Fruit fly (Drosophila melanogaster) whole organism, wandering third instar larva: Measurements from ENCODE around the gene CG12057.

Experiments used
- CG32264 ChIP-seq: fragments of 200-800 bp; sonication (Bioruptor generic); optimal IDR thresholded peaks from 2 replicates; lab custom pipeline; 2016; ENCODE audit warnings: missing biosample characterization, missing genetic modification characterization
- CG9705 ChIP-seq: fragments of 200-800 bp; sonication (Bioruptor generic); optimal IDR thresholded peaks from 2 replicates; lab custom pipeline; 2018; ENCODE audit warnings: missing biosample characterization, mild to moderate bottlenecking, missing genetic modification characterization
- Dfd ChIP-seq: fragments of >200 bp; optimal IDR thresholded peaks from 2 replicates; lab custom pipeline; 2017; ENCODE audit warnings: missing biosample characterization, missing genetic modification characterization
- Dif ChIP-seq: fragments of 200-275, 200-300 bp; sonication (Bioruptor generic); optimal IDR thresholded peaks from 2 replicates; lab custom pipeline; 2018; ENCODE audit warnings: missing biosample characterization, missing genetic modification characterization; ENCODE audit not compliant: partially characterized antibody
- Hnf4 ChIP-seq: fragments of 200-800 bp; sonication (Bioruptor generic); optimal IDR thresholded peaks from 2 replicates; lab custom pipeline; 2016; ENCODE audit warnings: missing biosample characterization, mild to moderate bottlenecking, missing genetic modification characterization
- Hr78 ChIP-seq: fragments of >200 bp; optimal IDR thresholded peaks from 2 replicates; lab custom pipeline; 2017; ENCODE audit warnings: missing biosample characterization, missing genetic modification characterization
- Hr83 ChIP-seq: fragments of 200-300 bp; sonication (Bioruptor generic); optimal IDR thresholded peaks from 2 replicates; lab custom pipeline; 2016; ENCODE audit warnings: missing biosample characterization, mild to moderate bottlenecking, missing genetic modification characterization, moderate library complexity; ENCODE audit not compliant: poor library complexity, severe bottlenecking
- Jra ChIP-seq: sonication (Bioruptor generic); optimal IDR thresholded peaks from 2 replicates; lab custom pipeline; 2016; ENCODE audit warnings: missing biosample characterization, missing genetic modification characterization
- Mio ChIP-seq: sonication (Bioruptor generic); optimal IDR thresholded peaks from 2 replicates; lab custom pipeline; 2016; ENCODE audit warnings: missing biosample characterization, missing genetic modification characterization
- Myc ChIP-seq: fragments of >200 bp; optimal IDR thresholded peaks from 2 replicates; lab custom pipeline; 2017
- OdsH ChIP-seq: fragments of 200-800 bp; sonication (Bioruptor generic); optimal IDR thresholded peaks from 2 replicates; lab custom pipeline; 2016; ENCODE audit warnings: missing biosample characterization, mild to moderate bottlenecking, missing genetic modification characterization
- Rel ChIP-seq, 2 experiments: fragments of 200-800 bp; sonication (Bioruptor generic) in 1 of 2; optimal IDR thresholded peaks; 2 replicates in 1 of 2; 3 replicates in 1 of 2; lab custom pipeline; 2016 to 2019; ENCODE audit warnings: mild to moderate bottlenecking in 2 of 2, missing biosample characterization in 2 of 2, missing genetic modification characterization in 2 of 2, moderate library complexity in 1 of 2
- Sp1 ChIP-seq: fragments of 200-800 bp; sonication (Bioruptor generic); optimal IDR thresholded peaks from 3 replicates; lab custom pipeline; 2019; ENCODE audit warnings: missing biosample characterization, mild to moderate bottlenecking, missing genetic modification characterization, moderate library complexity
- Vsx2 ChIP-seq: fragments of 200-300, 225-300 bp; sonication (Bioruptor generic); optimal IDR thresholded peaks from 2 replicates; lab custom pipeline; 2018; ENCODE audit warnings: missing biosample characterization, missing genetic modification characterization; ENCODE audit not compliant: partially characterized antibody
- br ChIP-seq: fragments of 200-800 bp; sonication (Bioruptor generic); optimal IDR thresholded peaks from 2 replicates; lab custom pipeline; 2016; ENCODE audit warnings: missing biosample characterization, missing genetic modification characterization
- brk ChIP-seq: fragments of 200-800 bp; sonication (Bioruptor generic); optimal IDR thresholded peaks from 2 replicates; lab custom pipeline; 2016; ENCODE audit warnings: missing biosample characterization, mild to moderate bottlenecking, missing genetic modification characterization
- dl ChIP-seq, 2 experiments: fragments of 175-275, 200-275 bp in 1 of 2; fragments of 200-275 bp in 1 of 2; sonication (Bioruptor generic); optimal IDR thresholded peaks; lab custom pipeline; 2018; ENCODE audit warnings: mild to moderate bottlenecking in 2 of 2, missing biosample characterization in 2 of 2, missing genetic modification characterization in 2 of 2, moderate library complexity in 2 of 2; ENCODE audit not compliant: partially characterized antibody in 2 of 2, insufficient read depth in 1 of 2
- dmrt93B ChIP-seq: fragments of 200-800 bp; sonication (Bioruptor generic); optimal IDR thresholded peaks from 2 replicates; lab custom pipeline; 2018; ENCODE audit warnings: missing biosample characterization, mild to moderate bottlenecking, missing genetic modification characterization
- dsf ChIP-seq: sonication (Bioruptor generic); optimal IDR thresholded peaks from 2 replicates; lab custom pipeline; 2016; ENCODE audit warnings: missing biosample characterization, missing genetic modification characterization, borderline replicate concordance
- ey ChIP-seq: fragments of 200-800 bp; sonication (Bioruptor generic); optimal IDR thresholded peaks from 2 replicates; lab custom pipeline; 2016; ENCODE audit warnings: missing biosample characterization, missing genetic modification characterization
- foxo ChIP-seq, 2 experiments: fragments of 200-800 bp; sonication (Bioruptor generic); optimal IDR thresholded peaks; 2 replicates in 1 of 2; 3 replicates in 1 of 2; lab custom pipeline; 2016 to 2017; ENCODE audit warnings: missing biosample characterization in 2 of 2, missing genetic modification characterization in 2 of 2
- fru ChIP-seq: fragments of 200-800 bp; sonication (Bioruptor generic); optimal IDR thresholded peaks from 3 replicates; lab custom pipeline; 2016; ENCODE audit warnings: missing biosample characterization, mild to moderate bottlenecking, missing genetic modification characterization
- h ChIP-seq: fragments of 200-800 bp; sonication (Bioruptor generic); optimal IDR thresholded peaks from 3 replicates; lab custom pipeline; 2016; ENCODE audit warnings: missing biosample characterization, mild to moderate bottlenecking, missing genetic modification characterization
- jim ChIP-seq: fragments of 175-275, 200-325 bp; sonication (Bioruptor generic); optimal IDR thresholded peaks from 2 replicates; lab custom pipeline; 2016; ENCODE audit warnings: missing biosample characterization, mild to moderate bottlenecking, missing genetic modification characterization
- lola ChIP-seq: fragments of >200 bp; optimal IDR thresholded peaks from 2 replicates; lab custom pipeline; 2017; ENCODE audit warnings: missing biosample characterization, missing genetic modification characterization
- pan ChIP-seq: fragments of >200 bp; optimal IDR thresholded peaks from 2 replicates; lab custom pipeline; 2017
- psq ChIP-seq: fragments of 200-800 bp; sonication (Bioruptor generic); optimal IDR thresholded peaks from 3 replicates; lab custom pipeline; 2017; ENCODE audit warnings: missing biosample characterization, mild to moderate bottlenecking, missing genetic modification characterization, moderate library complexity
- rgr ChIP-seq: fragments of 200-800 bp; sonication (Bioruptor generic); optimal IDR thresholded peaks from 3 replicates; lab custom pipeline; 2016; ENCODE audit warnings: missing biosample characterization, mild to moderate bottlenecking, missing genetic modification characterization
- tai ChIP-seq: sonication (Bioruptor generic); optimal IDR thresholded peaks from 2 replicates; lab custom pipeline; 2016; ENCODE audit warnings: missing biosample characterization, missing genetic modification characterization
- usp ChIP-seq: fragments of >200 bp; optimal IDR thresholded peaks from 2 replicates; lab custom pipeline; 2017; ENCODE audit warnings: missing biosample characterization, missing genetic modification characterization
- woc ChIP-seq: sonication (Bioruptor generic); optimal IDR thresholded peaks from 2 replicates; lab custom pipeline; 2016; ENCODE audit warnings: missing biosample characterization, mild to moderate bottlenecking, missing genetic modification characterization

The CG12057 gene

DNA sequence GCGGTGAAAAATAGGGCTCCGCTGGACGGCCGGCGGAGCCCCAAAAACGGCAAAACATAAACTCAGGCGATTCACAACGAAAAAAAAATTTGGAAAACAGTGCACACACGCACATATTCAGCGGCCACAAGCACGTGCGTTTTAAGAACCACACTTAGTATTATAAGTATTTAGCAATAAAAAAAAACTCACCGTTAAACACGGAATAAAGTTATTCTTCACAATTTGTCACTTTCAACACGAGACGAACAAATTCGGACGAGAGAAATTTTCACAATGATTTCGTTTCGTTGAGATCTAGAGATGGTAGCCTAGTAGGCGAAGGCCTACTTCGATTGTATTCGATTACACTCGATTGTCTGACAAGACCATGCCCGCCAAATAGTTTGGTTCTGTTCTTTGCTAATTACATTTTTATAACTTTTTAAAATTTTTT lies 35.1 kb upstream of the CG12057 start, which contains the start of gene His3.3B:
His3.3B (minus strand) TSS at position 282 of the 436 bp plus-strand sequence.
- TF ChIP-seq CG32264 (GFP tag; lab: Kevin White, UChicago) (no peak), OdsH (GFP tag; lab: Kevin White, UChicago) (no peak), dl (GFP tag; optimal IDR thresholded peaks at IDR 0.05; lab: Kevin White, UChicago; ENCODE audit: insufficient read depth in 1 of 2, partially characterized antibody in 2 of 2) (no peak), brk (peak; percentile 17), Sp1 (GFP tag; lab: Kevin White, UChicago) (peak; percentile 14), rgr (GFP tag; lab: Kevin White, UChicago) (peak; percentile 6), Dif (peak; percentile 33), fru (GFP tag; lab: Kevin White, UChicago) (no peak), h (GFP tag; lab: Kevin White, UChicago) (peak; percentile 24), pan (lab: Kevin White, UChicago) (no peak), woc (GFP tag; lab: Kevin White, UChicago) (no peak), tai (GFP tag; lab: Kevin White, UChicago) (no peak), br (GFP tag; lab: Kevin White, UChicago) (peak; percentile 12), Rel (GFP tag; optimal IDR thresholded peaks at IDR 0.05; lab: Kevin White, UChicago) (no peak), Rel (tag; optimal IDR thresholded peaks at IDR 0.05; lab: Kevin White, UChicago) (no peak)
- TF ChIP-seq, all 38 proteins: peak for 6

DNA sequence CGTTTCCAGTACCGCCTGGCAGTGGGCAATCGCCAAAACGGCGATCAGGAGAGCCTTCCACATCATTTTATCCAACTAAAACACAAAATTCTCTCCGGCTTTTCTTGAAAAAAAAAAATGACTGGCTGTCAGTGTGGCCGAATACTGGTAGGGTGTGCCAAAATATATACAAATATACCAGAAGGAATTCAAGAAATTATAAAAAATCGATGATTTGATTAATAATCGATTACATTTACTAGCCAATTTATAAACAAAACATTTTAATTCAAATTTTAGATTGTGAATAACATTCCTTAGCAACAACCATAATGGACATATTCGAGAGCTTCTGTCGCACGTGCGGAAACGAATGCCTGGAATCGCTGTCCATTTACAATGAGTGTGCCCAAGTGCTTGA lies 33.1 kb upstream of the CG12057 start, which contains the start of the genes Ost48 and Dlip1:
Ost48 (minus strand) TSS at position 150 of the 400 bp plus-strand sequence.
Dlip1 (plus strand) TSS at position 257 of the 400 bp plus-strand sequence.
- TF ChIP-seq CG32264 (GFP tag; lab: Kevin White, UChicago) (no peak), Rel (GFP tag; optimal IDR thresholded peaks at IDR 0.05; lab: Kevin White, UChicago) (no peak), Rel (tag; optimal IDR thresholded peaks at IDR 0.05; lab: Kevin White, UChicago) (peak; percentile 3)
- TF ChIP-seq, all 38 proteins: peak for 1

DNA sequence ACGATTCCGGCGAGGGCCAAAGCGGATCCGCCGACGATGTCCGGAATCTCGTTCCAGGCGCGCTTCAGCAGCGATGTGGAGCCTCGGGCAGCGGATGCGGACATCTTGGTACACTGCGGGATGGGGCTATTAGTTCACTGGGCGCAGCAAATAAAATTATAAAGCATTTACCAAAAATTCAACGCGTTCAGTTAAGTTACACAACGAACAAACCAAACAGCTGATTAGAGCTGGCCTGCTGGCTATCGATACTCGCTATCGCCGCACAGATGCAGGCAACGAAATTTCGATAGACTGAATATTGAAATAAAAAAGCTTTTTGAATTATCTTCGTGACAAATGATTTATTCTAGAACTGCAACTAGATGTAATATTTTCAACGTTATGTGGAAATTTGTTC lies 31.7 kb upstream of the CG12057 start, which contains the start of gene NdufA3:
NdufA3 (minus strand) TSS at position 317 of the 400 bp plus-strand sequence.
- TF ChIP-seq Hr83 (GFP tag; lab: Kevin White, UChicago) (peak; percentile 36), Rel (GFP tag; optimal IDR thresholded peaks at IDR 0.05; lab: Kevin White, UChicago) (no peak), Rel (tag; optimal IDR thresholded peaks at IDR 0.05; lab: Kevin White, UChicago) (peak; percentile 11), dsf (GFP tag; lab: Kevin White, UChicago) (no peak)

DNA sequence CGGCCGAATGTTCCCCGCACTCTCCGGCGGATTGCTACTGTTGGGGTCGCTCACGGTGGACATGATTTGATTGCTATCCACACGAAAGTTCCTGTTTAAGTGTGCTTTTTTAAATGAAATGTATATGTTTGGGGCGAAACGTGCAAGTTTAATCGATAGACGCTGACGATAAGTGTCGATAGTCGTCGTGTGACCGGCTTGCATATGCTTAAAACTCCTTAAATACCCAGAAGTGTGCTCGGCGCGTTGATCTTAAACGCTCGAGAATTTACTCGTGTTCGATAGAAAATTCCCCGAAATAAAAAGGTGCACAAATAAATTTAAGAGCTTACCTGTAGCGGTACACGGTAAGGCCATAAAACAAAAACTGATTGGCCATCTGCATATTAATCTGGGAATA lies 29.5 kb upstream of the CG12057 start, which contains the start of the genes Zpr1 and CG44532:
Zpr1 (minus strand) TSS at position 179 of the 400 bp plus-strand sequence.
CG44532 (plus strand) TSS at position 181 of the 400 bp plus-strand sequence.
- TF ChIP-seq Myc (lab: Kevin White, UChicago) (peak; percentile 13), foxo (GFP tag; optimal IDR thresholded peaks at IDR 0.05; lab: Kevin White, UChicago) (no peak), Rel (GFP tag; optimal IDR thresholded peaks at IDR 0.05; lab: Kevin White, UChicago) (no peak), Rel (tag; optimal IDR thresholded peaks at IDR 0.05; lab: Kevin White, UChicago) (peak; percentile 97), dl (GFP tag; optimal IDR thresholded peaks at IDR 0.05; lab: Kevin White, UChicago; ENCODE audit: insufficient read depth in 1 of 2, partially characterized antibody in 2 of 2) (no peak), CG32264 (GFP tag; lab: Kevin White, UChicago) (no peak), Sp1 (GFP tag; lab: Kevin White, UChicago) (no peak), usp (GFP tag; lab: Kevin White, UChicago) (no peak), Hr83 (GFP tag; lab: Kevin White, UChicago) (no peak)

DNA sequence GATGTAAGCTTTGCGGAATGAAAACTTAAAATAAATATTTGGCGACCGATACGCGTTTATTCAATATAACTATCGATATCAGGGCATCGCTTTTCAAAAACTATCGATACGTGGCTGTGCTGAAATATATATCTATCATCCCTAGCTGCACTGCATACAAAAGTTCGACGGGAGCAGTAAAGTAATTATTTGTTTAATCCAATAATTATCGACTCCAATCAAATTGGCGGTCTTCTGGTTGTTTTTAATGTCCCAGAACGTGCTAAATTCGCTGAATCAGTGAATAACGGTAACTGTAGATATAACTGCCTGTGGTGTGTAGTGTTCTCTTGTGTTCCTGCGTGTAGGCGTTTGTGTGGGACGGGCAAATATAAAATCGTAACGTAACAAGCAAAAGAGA lies 28.3 kb upstream of the CG12057 start, which contains the start of gene mei-P26:
mei-P26 (plus strand) TSS at position 146 of the 400 bp plus-strand sequence.
- TF ChIP-seq ey (GFP tag; lab: Kevin White, UChicago) (no peak), Dfd (GFP tag; lab: Kevin White, UChicago) (no peak), Dif (no peak), Hr83 (GFP tag; lab: Kevin White, UChicago) (peak; percentile 3), jim (GFP tag; lab: Kevin White, UChicago) (no peak), CG9705 (GFP tag; lab: Kevin White, UChicago) (no peak), OdsH (GFP tag; lab: Kevin White, UChicago) (no peak), CG32264 (GFP tag; lab: Kevin White, UChicago) (no peak), Jra (GFP tag; lab: Kevin White, UChicago) (peak; percentile 18), Rel (GFP tag; optimal IDR thresholded peaks at IDR 0.05; lab: Kevin White, UChicago) (no peak), Rel (tag; optimal IDR thresholded peaks at IDR 0.05; lab: Kevin White, UChicago) (peak; percentile 64), rgr (GFP tag; lab: Kevin White, UChicago) (peak; percentile 22), psq (GFP tag; lab: Kevin White, UChicago) (no peak), dmrt93B (no peak), brk (no peak), Mio (no peak), h (GFP tag; lab: Kevin White, UChicago) (no peak), lola (GFP tag; lab: Kevin White, UChicago) (no peak), Hnf4 (GFP tag; lab: Kevin White, UChicago) (no peak), fru (GFP tag; lab: Kevin White, UChicago) (peak; percentile 3), Hr78 (GFP tag; lab: Kevin White, UChicago) (no peak), Sp1 (GFP tag; lab: Kevin White, UChicago) (no peak), Vsx2 (GFP tag; lab: Kevin White, UChicago) (no peak), pan (lab: Kevin White, UChicago) (no peak), foxo (GFP tag; optimal IDR thresholded peaks at IDR 0.05; lab: Kevin White, UChicago) (no peak)
